Worm (Caenorhabditis elegans) whole organism, L2 larva: ENCODE measurements around the gene C08E3.13.

Source experiments
- alr-1 ChIP-seq: fragments of 150-350 bp; optimal IDR thresholded peaks from 2 replicates; lab custom pipeline; 2014; ENCODE audit warnings: missing biosample characterization, missing genetic modification characterization
- ama-1 ChIP-seq: fragments of 150-350 bp; optimal IDR thresholded peaks from 2 replicates; lab custom pipeline; 2018; ENCODE audit warnings: inconsistent platforms
- lsy-2 ChIP-seq, 2 experiments: fragments of 150-350 bp in 1 of 2; sonication (generic microtip) in 1 of 2; optimal IDR thresholded peaks; 2 replicates each; lab custom pipeline; 2014 to 2017; ENCODE audit warnings: missing biosample characterization in 2 of 2, missing genetic modification characterization in 2 of 2
- nhr-23 ChIP-seq: fragments of 150-350 bp; optimal IDR thresholded peaks from 2 replicates; lab custom pipeline; 2014; ENCODE audit warnings: missing biosample characterization, missing genetic modification reagents, missing genetic modification characterization
- nhr-237 ChIP-seq: fragments of 150-350 bp; optimal IDR thresholded peaks from 2 replicates; lab custom pipeline; 2014; ENCODE audit warnings: missing biosample characterization, missing genetic modification characterization
- nhr-6 ChIP-seq: fragments of 150-350 bp; optimal IDR thresholded peaks from 2 replicates; lab custom pipeline; 2014; ENCODE audit warnings: missing biosample characterization, missing genetic modification characterization
- nhr-77 ChIP-seq: fragments of 150-350 bp; optimal IDR thresholded peaks from 2 replicates; lab custom pipeline; 2014; ENCODE audit warnings: missing biosample characterization, missing genetic modification characterization
- skn-1 ChIP-seq: sonication (generic microtip); optimal IDR thresholded peaks from 2 replicates; lab custom pipeline; 2017; ENCODE audit warnings: missing biosample characterization, missing genetic modification characterization
- unc-39 ChIP-seq: fragments of 150-350 bp; optimal IDR thresholded peaks from 2 replicates; lab custom pipeline; 2014; ENCODE audit warnings: missing biosample characterization, missing genetic modification characterization
- unc-62 ChIP-seq: fragments of 150-350 bp; optimal IDR thresholded peaks from 2 replicates; lab custom pipeline; 2014; ENCODE audit warnings: missing biosample characterization, missing genetic modification reagents, missing genetic modification characterization
- zag-1 ChIP-seq: fragments of 150-350 bp; optimal IDR thresholded peaks from 2 replicates; lab custom pipeline; 2014; ENCODE audit warnings: missing biosample characterization, missing genetic modification characterization
- ztf-11 ChIP-seq: sonication (generic microtip); optimal IDR thresholded peaks from 2 replicates; lab custom pipeline; 2017; ENCODE audit warnings: missing biosample characterization, missing genetic modification characterization

DNA sequence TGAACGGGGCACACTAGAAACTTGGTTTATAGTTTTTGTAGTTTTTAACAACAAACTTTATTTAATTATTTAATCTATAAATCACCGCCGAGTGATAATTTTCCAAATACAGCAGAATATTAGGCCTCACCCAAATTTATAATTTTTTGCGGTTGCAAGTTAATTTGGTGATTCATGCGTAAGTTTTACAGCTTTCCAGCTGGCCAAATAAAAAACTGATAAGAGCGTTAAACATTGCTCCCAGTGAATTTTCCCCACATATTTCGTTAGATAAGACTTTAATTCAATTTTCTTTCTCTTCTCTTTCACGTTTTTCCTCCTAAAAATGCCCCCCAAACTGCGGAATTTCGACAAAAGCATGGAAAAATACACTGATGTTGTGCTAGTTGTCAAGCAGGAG lies 30.6 kb downstream of the C08E3.13 start, which contains the start of gene bath-47:
- TF ChIP-seq zag-1 (no peak), unc-62 (GFP tag; lab: Kevin White, UChicago) (no peak), nhr-23 (no peak), unc-39 (no peak), lsy-2 (tag; optimal IDR thresholded peaks at IDR 0.05; lab: Kevin White, UChicago) (no peak), ama-1 (no peak), ztf-11 (tag; lab: Kevin White, UChicago) (no peak), nhr-77 (tag; lab: Kevin White, UChicago) (no peak), nhr-237 (tag; lab: Kevin White, UChicago) (no peak), skn-1 (no peak), nhr-6 (tag; lab: Kevin White, UChicago) (no peak), alr-1 (tag; lab: Kevin White, UChicago) (no peak)
